Fruit fly (Drosophila melanogaster): ENCODE data around the gene CG31999.

Gene CG31999

dm6 chr4:227648-228047, at the start of gene CG31999, which contains the start of gene yellow-h:
CG31999 (minus strand) TSS chr4:227748.
yellow-h (plus strand) TSS chr4:227922.
- TF ChIP-seq ttk (optimal IDR thresholded peaks at IDR 0.05) (no peak), Sin3A (optimal IDR thresholded peaks at IDR 0.05) (no peak)

dm6 chr4:276325-276724, 48.8 kb upstream of the CG31999 start, which contains the start of gene NfI:
NfI (minus strand) TSS chr4:276369.
- no peak for TF ChIP-seq Sin3A (optimal IDR thresholded peaks at IDR 0.05)
- TF ChIP-seq insv (optimal IDR thresholded peaks at IDR 0.05): no peak
- no peak for TF ChIP-seq psq (optimal IDR thresholded peaks at IDR 0.05)
- TF ChIP-seq Myc (optimal IDR thresholded peaks at IDR 0.05): no peak
- TF ChIP-seq h (optimal IDR thresholded peaks at IDR 0.05): no peak
- TF ChIP-seq ttk (optimal IDR thresholded peaks at IDR 0.05): no peak

dm6 chr4:274704-275103, 47.2 kb upstream of the CG31999 start:
- TF ChIP-seq h (optimal IDR thresholded peaks at IDR 0.05): no peak
- no peak for TF ChIP-seq psq (optimal IDR thresholded peaks at IDR 0.05)
- TF ChIP-seq insv (optimal IDR thresholded peaks at IDR 0.05): no peak
- TF ChIP-seq ttk (optimal IDR thresholded peaks at IDR 0.05): no peak
- no peak for TF ChIP-seq Myc (optimal IDR thresholded peaks at IDR 0.05)
- TF ChIP-seq Sin3A (optimal IDR thresholded peaks at IDR 0.05): no peak

DNA sequence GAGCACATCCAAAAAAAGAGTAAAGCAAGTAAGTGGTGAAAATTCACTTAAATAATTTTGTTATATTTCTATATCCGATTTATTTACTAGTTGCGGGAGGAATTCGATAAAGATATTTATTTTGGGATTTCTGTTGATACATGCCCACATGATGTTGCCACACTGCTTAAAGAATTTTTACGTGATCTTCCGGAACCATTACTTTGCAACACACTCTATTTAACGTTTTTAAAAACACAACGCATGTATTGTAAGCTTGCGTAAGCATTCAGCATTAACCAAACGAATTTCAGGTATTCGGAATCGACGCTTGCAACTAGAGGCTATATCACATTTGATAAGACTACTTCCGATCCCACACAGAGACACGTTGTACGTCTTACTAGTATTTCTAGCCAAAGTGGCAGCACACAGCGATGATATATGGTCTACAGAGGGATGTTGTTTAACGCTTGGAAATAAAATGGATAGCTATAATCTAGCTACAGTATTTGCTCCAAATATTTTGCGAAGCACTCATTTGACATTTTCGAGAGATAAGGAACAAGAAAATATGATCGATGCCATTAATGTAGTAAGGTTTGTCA, 34.0 kb upstream of the CG31999 start:
- TF ChIP-seq Sin3A (optimal IDR thresholded peaks at IDR 0.05) (no peak), psq (optimal IDR thresholded peaks at IDR 0.05) (no peak), ttk (optimal IDR thresholded peaks at IDR 0.05) (no peak), Myc (optimal IDR thresholded peaks at IDR 0.05) (no peak), h (optimal IDR thresholded peaks at IDR 0.05) (no peak), insv (optimal IDR thresholded peaks at IDR 0.05) (no peak)

- TF ChIP-seq Sin3A (optimal IDR thresholded peaks at IDR 0.05) (no peak), Myc (optimal IDR thresholded peaks at IDR 0.05) (no peak), insv (optimal IDR thresholded peaks at IDR 0.05) (no peak), ttk (optimal IDR thresholded peaks at IDR 0.05) (no peak), h (optimal IDR thresholded peaks at IDR 0.05) (no peak), psq (optimal IDR thresholded peaks at IDR 0.05) (no peak)
Observed at dm6 chr4:254697-255096, 27.1 kb upstream of the CG31999 start, which contains the start of gene RhoGAP102A. RhoGAP102A (plus strand) TSS chr4:254997.

DNA sequence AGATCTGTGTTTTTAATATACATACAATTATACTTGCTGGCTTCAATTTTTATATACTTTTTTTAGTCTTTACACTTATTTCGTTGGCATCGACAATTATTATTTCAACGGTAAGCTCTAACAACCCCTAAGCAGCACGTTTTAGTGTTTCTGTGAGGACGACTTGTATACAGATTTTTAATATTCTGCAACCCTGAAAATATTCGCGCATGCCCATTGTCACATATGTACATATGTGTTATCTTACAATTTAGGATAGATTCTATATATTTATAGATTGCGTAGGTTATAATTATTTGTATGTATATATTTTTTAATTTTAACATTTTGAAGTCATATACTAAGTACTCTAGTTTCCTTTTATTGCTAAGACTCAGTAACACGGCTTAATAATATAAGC, 25.6 kb upstream of the CG31999 start, which contains the start of gene dpr7:
Gene dpr7, minus strand, starts transcription at position 154 of the 400 bp plus-strand sequence.
- TF ChIP-seq ttk (optimal IDR thresholded peaks at IDR 0.05): no peak
- TF ChIP-seq h (optimal IDR thresholded peaks at IDR 0.05): no peak
- no peak for TF ChIP-seq psq (optimal IDR thresholded peaks at IDR 0.05)
- no peak for TF ChIP-seq insv (optimal IDR thresholded peaks at IDR 0.05)
- no peak for TF ChIP-seq Myc (optimal IDR thresholded peaks at IDR 0.05)
- TF ChIP-seq Sin3A (optimal IDR thresholded peaks at IDR 0.05): no peak

- TF ChIP-seq Myc (optimal IDR thresholded peaks at IDR 0.05) (no peak), psq (optimal IDR thresholded peaks at IDR 0.05) (no peak), h (optimal IDR thresholded peaks at IDR 0.05) (no peak), Sin3A (optimal IDR thresholded peaks at IDR 0.05) (no peak), ttk (optimal IDR thresholded peaks at IDR 0.05) (no peak), insv (optimal IDR thresholded peaks at IDR 0.05) (no peak)
Observed at dm6 chr4:240850-241249, 13.3 kb upstream of the CG31999 start.

DNA sequence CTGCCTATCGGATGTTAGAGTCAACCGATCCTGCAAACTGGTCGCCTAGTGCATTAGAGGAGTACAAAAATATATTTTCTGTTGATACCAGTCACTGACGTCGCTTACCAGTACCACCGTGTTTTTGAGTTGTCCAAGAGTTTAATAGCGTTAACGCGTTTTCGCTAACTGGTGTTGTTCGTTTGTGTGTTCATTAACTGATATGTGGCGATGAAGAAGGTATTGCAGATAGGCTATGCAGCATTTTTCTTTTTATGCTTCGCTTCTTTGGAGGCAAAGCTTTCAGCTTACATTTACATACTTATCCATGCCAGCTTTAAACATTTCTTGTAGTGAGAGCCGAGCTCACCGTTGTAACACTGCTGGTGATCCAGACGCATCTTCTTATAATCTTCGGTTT, 10.9 kb upstream of the CG31999 start:
- TF ChIP-seq ttk (optimal IDR thresholded peaks at IDR 0.05) (no peak), insv (optimal IDR thresholded peaks at IDR 0.05) (no peak), Sin3A (optimal IDR thresholded peaks at IDR 0.05) (no peak), h (optimal IDR thresholded peaks at IDR 0.05) (no peak), psq (optimal IDR thresholded peaks at IDR 0.05) (no peak), Myc (optimal IDR thresholded peaks at IDR 0.05) (no peak)

dm6 chr4:231185-231584, 3.6 kb upstream of the CG31999 start:
- TF ChIP-seq Sin3A (optimal IDR thresholded peaks at IDR 0.05): no peak
- no peak for TF ChIP-seq ttk (optimal IDR thresholded peaks at IDR 0.05)
- no peak for TF ChIP-seq Myc (optimal IDR thresholded peaks at IDR 0.05)
- TF ChIP-seq psq (optimal IDR thresholded peaks at IDR 0.05): no peak
- TF ChIP-seq h (optimal IDR thresholded peaks at IDR 0.05): no peak
- TF ChIP-seq insv (optimal IDR thresholded peaks at IDR 0.05): no peak

DNA sequence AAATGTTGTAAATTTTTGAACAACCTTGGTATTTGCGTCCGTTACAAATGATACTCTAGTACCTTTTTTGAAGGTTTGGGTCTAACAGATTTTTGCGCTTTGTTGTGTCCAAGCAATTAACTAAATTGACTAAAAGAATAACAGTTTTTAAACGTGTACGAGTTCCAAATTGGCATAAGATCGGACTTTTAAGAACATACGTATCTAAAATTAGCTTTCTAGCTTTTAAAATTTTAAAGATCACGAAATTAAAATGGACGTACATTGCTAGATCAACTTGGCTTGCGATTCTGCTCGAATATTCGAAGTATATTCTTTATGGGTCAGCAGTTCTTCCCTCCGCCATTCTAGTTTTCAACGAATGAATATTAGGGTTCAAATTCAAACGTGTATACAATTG, 2.9 kb upstream of the CG31999 start, which contains the start of gene CG1674:
Gene CG1674, plus strand, starts transcription at position 301 of the 400 bp plus-strand sequence.
- TF ChIP-seq insv (optimal IDR thresholded peaks at IDR 0.05) (no peak), psq (optimal IDR thresholded peaks at IDR 0.05) (no peak), h (optimal IDR thresholded peaks at IDR 0.05) (no peak), Myc (optimal IDR thresholded peaks at IDR 0.05) (no peak), Sin3A (optimal IDR thresholded peaks at IDR 0.05) (no peak), ttk (optimal IDR thresholded peaks at IDR 0.05) (no peak)

dm6 chr4:226751-227150, 797 bp downstream of the CG31999 start:
- no peak for TF ChIP-seq h (optimal IDR thresholded peaks at IDR 0.05)
- TF ChIP-seq Myc (optimal IDR thresholded peaks at IDR 0.05): no peak
- TF ChIP-seq insv (optimal IDR thresholded peaks at IDR 0.05): no peak
- TF ChIP-seq ttk (optimal IDR thresholded peaks at IDR 0.05): no peak
- no peak for TF ChIP-seq Sin3A (optimal IDR thresholded peaks at IDR 0.05)
- no peak for TF ChIP-seq psq (optimal IDR thresholded peaks at IDR 0.05)

dm6 chr4:225824-226223, 1.7 kb downstream of the CG31999 start:
- TF ChIP-seq h (optimal IDR thresholded peaks at IDR 0.05) (no peak), Myc (optimal IDR thresholded peaks at IDR 0.05) (no peak), psq (optimal IDR thresholded peaks at IDR 0.05) (no peak), Sin3A (optimal IDR thresholded peaks at IDR 0.05) (no peak), insv (optimal IDR thresholded peaks at IDR 0.05) (no peak), ttk (optimal IDR thresholded peaks at IDR 0.05) (no peak)

Data from Kc167 (cell line).